Worm (Caenorhabditis elegans) whole organism, L3 larva: ENCODE data around the gene lipl-1.
A peak's percentile ranks its signal among the peaks of the same experiment; 100 is the strongest.

ENCODE experiments used
- aly-2 ChIP-seq: fragments of 150-350 bp; optimal IDR thresholded peaks from 2 replicates; lab custom pipeline; 2014; ENCODE audit warnings: missing biosample characterization, missing genetic modification characterization
- egl-27 ChIP-seq: sonication (generic microtip); optimal IDR thresholded peaks from 4 replicates; lab custom pipeline; 2017; ENCODE audit warnings: missing biosample characterization, missing genetic modification reagents, missing genetic modification characterization
- egl-5 ChIP-seq: fragments of 150-350 bp; optimal IDR thresholded peaks from 2 replicates; lab custom pipeline; 2017; ENCODE audit warnings: missing biosample characterization, missing genetic modification reagents, missing genetic modification characterization, inconsistent platforms
- elt-2 ChIP-seq: sonication (generic microtip); optimal IDR thresholded peaks from 2 replicates; lab custom pipeline; 2016; ENCODE audit warnings: missing genetic modification reagents, mild to moderate bottlenecking, missing genetic modification characterization, missing compliant biosample characterization
- lin-15B ChIP-seq: fragments of 150-350 bp; optimal IDR thresholded peaks from 2 replicates; lab custom pipeline; 2014; ENCODE audit warnings: missing biosample characterization, missing genetic modification characterization
- lin-39 ChIP-seq: fragments of 150-350 bp; optimal IDR thresholded peaks from 2 replicates; lab custom pipeline; 2018; ENCODE audit warnings: missing biosample characterization, missing genetic modification reagents, missing genetic modification characterization
- lsy-12 ChIP-seq: sonication (generic microtip); optimal IDR thresholded peaks from 2 replicates; lab custom pipeline; 2016; ENCODE audit warnings: mild to moderate bottlenecking, missing genetic modification characterization, missing compliant biosample characterization
- nfya-1 ChIP-seq: sonication (generic microtip); optimal IDR thresholded peaks from 2 replicates; lab custom pipeline; 2017; ENCODE audit warnings: missing genetic modification characterization, mild to moderate bottlenecking, missing compliant biosample characterization, antibody characterized with exemption, moderate library complexity; ENCODE audit not compliant: insufficient read depth
- pqm-1 ChIP-seq: fragments of 150-350 bp; optimal IDR thresholded peaks from 2 replicates; lab custom pipeline; 2017; ENCODE audit warnings: missing biosample characterization, missing genetic modification characterization, inconsistent platforms
- snpc-4 ChIP-seq: fragments of 150-350 bp; optimal IDR thresholded peaks from 2 replicates; lab custom pipeline; 2014; ENCODE audit warnings: missing biosample characterization, missing genetic modification characterization
- unc-39 ChIP-seq: sonication (generic microtip); optimal IDR thresholded peaks from 4 replicates; lab custom pipeline; 2017; ENCODE audit warnings: missing biosample characterization, missing genetic modification characterization
- ztf-4 ChIP-seq: fragments of 150-350 bp; optimal IDR thresholded peaks from 2 replicates; lab custom pipeline; 2014; ENCODE audit warnings: missing biosample characterization, missing genetic modification characterization

DNA sequence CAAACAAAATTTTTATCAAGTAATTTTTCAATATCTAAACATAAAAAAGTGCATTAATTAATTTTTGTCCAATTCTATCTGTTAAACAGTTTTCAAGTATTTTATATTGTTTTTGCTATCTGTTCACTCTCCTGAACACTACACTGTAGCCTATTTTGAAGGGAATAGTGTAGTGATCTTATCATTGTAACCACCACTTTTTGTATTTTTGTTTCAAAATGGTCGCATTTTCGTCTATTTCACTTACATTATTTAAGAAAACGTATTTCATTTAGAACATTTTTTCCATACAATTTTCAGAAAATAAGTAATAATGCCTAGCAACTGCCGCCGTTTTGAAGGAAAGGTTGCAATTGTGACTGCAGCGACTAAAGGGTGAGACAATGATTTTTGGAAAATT, 2.5 kb downstream of the lipl-1 start, which contains the start of gene dhrs-4:
- TF ChIP-seq egl-5, result no peak
- no peak for TF ChIP-seq ztf-4 (tag; lab: Kevin White, UChicago)
- TF ChIP-seq pqm-1 (tag; lab: Kevin White, UChicago), result peak; percentile 10
- TF ChIP-seq nfya-1, result no peak
- no peak for TF ChIP-seq aly-2 (tag; lab: Kevin White, UChicago)
- no peak for TF ChIP-seq egl-27 (tag; lab: Kevin White, UChicago)
- TF ChIP-seq unc-39 (tag; lab: Kevin White, UChicago), result no peak
- no peak for TF ChIP-seq snpc-4
- peak; percentile 6 for TF ChIP-seq elt-2
- TF ChIP-seq lsy-12 (tag; lab: Kevin White, UChicago), result no peak
- TF ChIP-seq lin-39 (tag; lab: Kevin White, UChicago), result no peak
- TF ChIP-seq lin-15B, result no peak
